Fruit fly (Drosophila melanogaster) whole organism, embryonic: Measurements from ENCODE around the gene CG46412.
A peak's percentile ranks its signal among the peaks of the same experiment; 100 is the strongest.

ENCODE experiments used
- Ada2b ChIP-seq: fragments of 200-800 bp; sonication (Bioruptor generic); IDR thresholded peaks from 2 replicates; pipeline ENCODE4 v1.3.6; 2022; ENCODE audit warnings: missing biosample characterization, missing genetic modification characterization
- Aef1 ChIP-seq: fragments of 200-800 bp; sonication (Bioruptor generic); IDR thresholded peaks from 3 replicates; pipeline ENCODE4 v1.3.6; 2022; ENCODE audit warnings: missing biosample characterization, missing genetic modification characterization
- Atf3 ChIP-seq: fragments of 200-800 bp; sonication (Bioruptor generic); optimal IDR thresholded peaks from 3 replicates; lab custom pipeline; 2016; ENCODE audit warnings: missing biosample characterization, missing genetic modification characterization
- Blimp-1 ChIP-seq: fragments of 200-800 bp; sonication (Bioruptor generic); optimal IDR thresholded peaks from 3 replicates; lab custom pipeline; 2018; ENCODE audit warnings: missing biosample characterization, missing genetic modification characterization, mild to moderate bottlenecking, moderate library complexity, missing genetic modification reagents
- Bteb2 ChIP-seq: fragments of 200-800 bp; sonication (Bioruptor generic); optimal IDR thresholded peaks from 2 replicates; lab custom pipeline; 2016; ENCODE audit warnings: missing biosample characterization, missing genetic modification characterization
- CG10462 ChIP-seq: fragments of 200-800 bp; sonication (Bioruptor generic); optimal IDR thresholded peaks from 2 replicates; lab custom pipeline; 2016; ENCODE audit warnings: missing biosample characterization, missing genetic modification characterization
- CG14860 ChIP-seq: fragments of 200-800 bp; sonication (Bioruptor generic); IDR thresholded peaks from 3 replicates; pipeline ENCODE4 v1.3.6; 2022; ENCODE audit warnings: missing biosample characterization, missing genetic modification characterization; ENCODE audit not compliant: partially characterized antibody
- CG14965 ChIP-seq: fragments of 200-800 bp; sonication (Bioruptor generic); optimal IDR thresholded peaks from 2 replicates; lab custom pipeline; 2016; ENCODE audit warnings: missing biosample characterization, missing genetic modification characterization, borderline replicate concordance
- CG15479 ChIP-seq: fragments of 200-800 bp; sonication (Bioruptor generic); optimal IDR thresholded peaks from 3 replicates; lab custom pipeline; 2019; ENCODE audit warnings: missing biosample characterization, mild to moderate bottlenecking, missing genetic modification characterization, moderate library complexity
- CG16813 ChIP-seq: fragments of 200-800 bp; sonication (Bioruptor generic); IDR thresholded peaks from 3 replicates; pipeline ENCODE4 v1.3.6; 2022; ENCODE audit warnings: missing biosample characterization, missing genetic modification characterization; ENCODE audit not compliant: partially characterized antibody
- CG16815 ChIP-seq: fragments of 200-800 bp; sonication (Bioruptor generic); optimal IDR thresholded peaks from 3 replicates; lab custom pipeline; 2017; ENCODE audit warnings: missing biosample characterization, mild to moderate bottlenecking, missing genetic modification characterization
- CG17328 ChIP-seq: fragments of 200-800 bp; sonication (Bioruptor generic); IDR thresholded peaks from 2 replicates; pipeline ENCODE4 v1.3.6; 2022; ENCODE audit warnings: missing biosample characterization, missing genetic modification characterization
- CG17612 ChIP-seq: fragments of 200-800 bp; sonication (Bioruptor generic); IDR thresholded peaks from 2 replicates; pipeline ENCODE4 v1.3.6; 2022; ENCODE audit warnings: missing biosample characterization, missing genetic modification characterization
- CG1832 ChIP-seq: fragments of 200-800 bp; sonication (Bioruptor generic); optimal IDR thresholded peaks from 2 replicates; lab custom pipeline; 2017; ENCODE audit warnings: missing biosample characterization, mild to moderate bottlenecking, missing genetic modification characterization, inconsistent platforms
- CG30403 ChIP-seq: fragments of 200-800 bp; sonication (Bioruptor generic); optimal IDR thresholded peaks from 3 replicates; lab custom pipeline; 2016; ENCODE audit warnings: missing biosample characterization, missing genetic modification characterization
- CG32532 ChIP-seq: fragments of 200-800 bp; sonication (Bioruptor generic); IDR thresholded peaks from 2 replicates; pipeline ENCODE4 v1.3.6; 2022; ENCODE audit warnings: missing biosample characterization, missing genetic modification characterization
- CG3407 ChIP-seq: fragments of 200-800 bp; sonication (Bioruptor generic); optimal IDR thresholded peaks from 2 replicates; lab custom pipeline; 2018; ENCODE audit warnings: missing biosample characterization, mild to moderate bottlenecking, missing genetic modification characterization
- CG3838 ChIP-seq: fragments of 200-800 bp; sonication (Bioruptor generic); optimal IDR thresholded peaks from 3 replicates; lab custom pipeline; 2016; ENCODE audit warnings: missing biosample characterization, missing genetic modification characterization
- CG6175 ChIP-seq: fragments of 200-800 bp; sonication (Bioruptor generic); IDR thresholded peaks from 3 replicates; pipeline ENCODE4 v1.3.6; 2022; ENCODE audit warnings: missing biosample characterization, missing genetic modification characterization
- CG6791 ChIP-seq: fragments of 200-800 bp; sonication (Bioruptor generic); IDR thresholded peaks from 3 replicates; pipeline ENCODE4 v1.3.6; 2022; ENCODE audit warnings: missing biosample characterization, missing genetic modification characterization; ENCODE audit not compliant: partially characterized antibody
- CG6813 ChIP-seq: fragments of 200-800 bp; sonication (Bioruptor generic); optimal IDR thresholded peaks from 2 replicates; lab custom pipeline; 2017; ENCODE audit warnings: missing biosample characterization, missing genetic modification characterization, mild to moderate bottlenecking, moderate library complexity, missing genetic modification reagents
- CG7745 ChIP-seq: fragments of 200-800 bp; sonication (Bioruptor generic); optimal IDR thresholded peaks from 2 replicates; lab custom pipeline; 2018; ENCODE audit warnings: missing biosample characterization, mild to moderate bottlenecking, missing genetic modification characterization, moderate library complexity
- CG8359 ChIP-seq: fragments of 200-800 bp; sonication (Bioruptor generic); optimal IDR thresholded peaks from 2 replicates; lab custom pipeline; 2017; ENCODE audit warnings: missing biosample characterization, mild to moderate bottlenecking, missing genetic modification characterization, borderline replicate concordance
- CG8388 ChIP-seq: fragments of 200-800 bp; sonication (Bioruptor generic); optimal IDR thresholded peaks from 2 replicates; lab custom pipeline; 2019; ENCODE audit warnings: missing biosample characterization, mild to moderate bottlenecking, missing genetic modification characterization, moderate library complexity
- CG8924 ChIP-seq: fragments of 200-800 bp; optimal IDR thresholded peaks from 3 replicates; lab custom pipeline; 2019; ENCODE audit warnings: missing biosample characterization, mild to moderate bottlenecking, missing genetic modification characterization, moderate library complexity
- CG8944 ChIP-seq: fragments of 200-800 bp; sonication (Bioruptor generic); optimal IDR thresholded peaks from 3 replicates; lab custom pipeline; 2016; ENCODE audit warnings: missing biosample characterization, missing genetic modification characterization
- H15 ChIP-seq: fragments of 200-800 bp; sonication (Bioruptor generic); IDR thresholded peaks from 3 replicates; pipeline ENCODE4 v1.3.6; 2022; ENCODE audit warnings: missing biosample characterization, missing genetic modification characterization
- Hand ChIP-seq: fragments of 200-800 bp; sonication (Bioruptor generic); optimal IDR thresholded peaks from 2 replicates; lab custom pipeline; 2017; ENCODE audit warnings: mild to moderate bottlenecking, missing biosample characterization, missing genetic modification reagents, missing genetic modification characterization
- Hsf ChIP-seq: fragments of 200-800 bp; sonication (Bioruptor generic); optimal IDR thresholded peaks from 3 replicates; lab custom pipeline; 2016; ENCODE audit warnings: missing biosample characterization, missing genetic modification characterization
- Lim3 ChIP-seq: fragments of 200-800 bp; sonication (Bioruptor generic); IDR thresholded peaks from 2 replicates; pipeline ENCODE4 v1.3.6; 2022; ENCODE audit warnings: missing biosample characterization, missing genetic modification characterization
- Lpt ChIP-seq: fragments of >200 bp; optimal IDR thresholded peaks from 2 replicates; lab custom pipeline; 2018; ENCODE audit warnings: missing biosample characterization, missing genetic modification characterization
- Mrtf ChIP-seq: fragments of 200-800 bp; sonication (Bioruptor generic); IDR thresholded peaks from 3 replicates; pipeline ENCODE4 v1.3.6; 2022; ENCODE audit warnings: missing biosample characterization, missing genetic modification characterization
- Six4 ChIP-seq: fragments of 200-800 bp; sonication (Bioruptor generic); optimal IDR thresholded peaks from 2 replicates; lab custom pipeline; 2016; ENCODE audit warnings: missing biosample characterization, missing genetic modification characterization
- Stat92E ChIP-seq, 3 experiments: fragments of >200 bp in 2 of 3; fragments of 200-800 bp in 1 of 3; sonication (Bioruptor generic) in 1 of 3; optimal IDR thresholded peaks; 2 replicates each; lab custom pipeline; 2017 to 2019; ENCODE audit warnings: missing biosample characterization in 3 of 3, missing genetic modification characterization in 3 of 3, mild to moderate bottlenecking in 1 of 3, moderate library complexity in 1 of 3
- Tbp ChIP-seq: fragments of >200 bp; optimal IDR thresholded peaks from 2 replicates; lab custom pipeline; 2018; ENCODE audit warnings: missing biosample characterization, missing genetic modification characterization
- al ChIP-seq: fragments of 200-800 bp; sonication (Bioruptor generic); IDR thresholded peaks from 2 replicates; pipeline ENCODE4 v1.3.6; 2022; ENCODE audit warnings: missing biosample characterization, missing genetic modification characterization
- amos ChIP-seq: fragments of 200-800 bp; sonication (Bioruptor generic); IDR thresholded peaks from 2 replicates; pipeline ENCODE4 v1.3.6; 2022; ENCODE audit warnings: missing biosample characterization, missing genetic modification characterization; ENCODE audit not compliant: partially characterized antibody
- ash1 ChIP-seq: fragments of 200-800 bp; sonication (Bioruptor generic); optimal IDR thresholded peaks from 2 replicates; lab custom pipeline; 2018; ENCODE audit warnings: missing biosample characterization, mild to moderate bottlenecking, missing genetic modification characterization
- bcd ChIP-seq: fragments of 200-800 bp; sonication (Bioruptor generic); optimal IDR thresholded peaks from 2 replicates; lab custom pipeline; 2017; ENCODE audit warnings: missing biosample characterization, mild to moderate bottlenecking, missing genetic modification characterization
- ewg ChIP-seq: fragments of 200-800 bp; sonication (Bioruptor generic); optimal IDR thresholded peaks from 3 replicates; lab custom pipeline; 2017; ENCODE audit warnings: mild to moderate bottlenecking, missing biosample characterization, missing genetic modification reagents, missing genetic modification characterization
- kay ChIP-seq: fragments of 200-800 bp; sonication (Bioruptor generic); optimal IDR thresholded peaks from 2 replicates; lab custom pipeline; 2016; ENCODE audit warnings: missing biosample characterization, missing genetic modification characterization
- lmd ChIP-seq: fragments of 200-800 bp; sonication (Bioruptor generic); IDR thresholded peaks from 2 replicates; pipeline ENCODE4 v1.3.6; 2022; ENCODE audit warnings: missing biosample characterization, missing genetic modification characterization
- pnt ChIP-seq: fragments of 200-800 bp; sonication (Bioruptor generic); optimal IDR thresholded peaks from 3 replicates; lab custom pipeline; 2016; ENCODE audit warnings: missing biosample characterization, missing genetic modification characterization
- pros ChIP-seq: fragments of 200-800 bp; sonication (Bioruptor generic); optimal IDR thresholded peaks from 3 replicates; lab custom pipeline; 2019; ENCODE audit warnings: missing biosample characterization, mild to moderate bottlenecking, missing genetic modification characterization, moderate library complexity
- repo ChIP-seq: fragments of 200-800 bp; sonication (Bioruptor generic); optimal IDR thresholded peaks from 2 replicates; lab custom pipeline; 2016; ENCODE audit warnings: missing biosample characterization, missing genetic modification characterization
- rib ChIP-seq: fragments of 200-800 bp; sonication (Bioruptor generic); IDR thresholded peaks from 2 replicates; pipeline ENCODE4 v1.3.6; 2022; ENCODE audit warnings: missing biosample characterization, missing genetic modification characterization
- ro ChIP-seq: fragments of 200-800 bp; sonication (Bioruptor generic); IDR thresholded peaks from 2 replicates; pipeline ENCODE4 v1.3.6; 2022; ENCODE audit warnings: missing biosample characterization, missing genetic modification characterization
- ssp ChIP-seq: fragments of 200-800 bp; sonication (Bioruptor generic); IDR thresholded peaks from 2 replicates; pipeline ENCODE4 v1.3.6; 2022; ENCODE audit warnings: missing biosample characterization, missing genetic modification characterization
- tio ChIP-seq: fragments of 200-800 bp; sonication (Bioruptor generic); optimal IDR thresholded peaks from 2 replicates; lab custom pipeline; 2017; ENCODE audit warnings: missing biosample characterization, missing genetic modification characterization, inconsistent platforms
- wor ChIP-seq: fragments of 200-800 bp; sonication (Bioruptor generic); IDR thresholded peaks from 2 replicates; pipeline ENCODE4 v1.3.6; 2022; ENCODE audit warnings: missing biosample characterization, missing genetic modification characterization
- zf30C ChIP-seq: fragments of 200-800 bp; sonication (Bioruptor generic); optimal IDR thresholded peaks from 3 replicates; lab custom pipeline; 2018; ENCODE audit warnings: missing biosample characterization, mild to moderate bottlenecking, missing genetic modification characterization
- zfh1 ChIP-seq: fragments of 200-800 bp; sonication (Bioruptor generic); IDR thresholded peaks from 3 replicates; pipeline ENCODE4 v1.3.6; 2022; ENCODE audit warnings: missing biosample characterization, missing genetic modification characterization

CG46412 gene

DNA sequence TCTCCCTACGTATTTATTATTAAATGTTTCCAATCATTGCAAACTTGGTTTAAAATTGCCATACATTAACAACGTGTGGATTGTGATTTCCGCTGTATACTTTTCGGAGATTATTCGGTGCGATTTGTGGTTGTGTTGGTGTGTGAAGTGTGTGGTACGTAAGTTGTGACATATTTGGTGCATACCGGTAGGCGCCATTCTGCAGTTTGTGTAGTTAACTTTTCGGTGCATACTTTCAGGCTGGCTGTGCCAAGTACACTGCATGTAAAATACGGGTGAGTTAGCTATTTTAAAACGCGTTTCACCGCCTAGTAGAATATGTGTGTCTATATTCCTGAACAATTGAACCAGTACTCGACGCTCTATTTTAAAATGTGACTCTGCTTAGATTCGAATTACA is 40.6 kb downstream of the CG46412 start (continued):
- TF ChIP-seq bcd (GFP tag; lab: Kevin White, UChicago) (no peak), H15 (GFP tag; lab: Robert Waterston, UW) (no peak), CG16813 (GFP tag; lab: Robert Waterston, UW) (peak; percentile 15; the same call in 1 of the 3 replicates), CG6791 (GFP tag; lab: Robert Waterston, UW) (no peak), Six4 (GFP tag; lab: Kevin White, UChicago) (no peak), CG8388 (GFP tag; lab: Kevin White, UChicago) (no peak), Stat92E (GFP tag; optimal IDR thresholded peaks at IDR 0.05; lab: Kevin White, UChicago) (peak in 1 of 3 experiments; percentile 22), Hand (GFP tag; lab: Kevin White, UChicago) (no peak), CG6175 (GFP tag; lab: Robert Waterston, UW) (no peak), CG7745 (tag; lab: Kevin White, UChicago) (no peak), CG10462 (GFP tag; lab: Kevin White, UChicago) (no peak), Aef1 (no peak), Ada2b (no peak), CG17328 (GFP tag; lab: Robert Waterston, UW) (no peak), Lpt (GFP tag; lab: Kevin White, UChicago) (no peak), kay (no peak), lmd (GFP tag; lab: Robert Waterston, UW) (no peak), amos (GFP tag; lab: Robert Waterston, UW) (no peak; the same call in 1 of the 2 replicates), CG30403 (no peak), zf30C (GFP tag; lab: Kevin White, UChicago) (peak; percentile 49), CG14860 (no peak), CG6813 (no peak), CG1832 (no peak), CG3407 (GFP tag; lab: Kevin White, UChicago) (no peak), zfh1 (GFP tag; lab: Robert Waterston, UW) (no peak), Blimp-1 (no peak), Bteb2 (GFP tag; lab: Kevin White, UChicago) (no peak), CG32532 (GFP tag; lab: Robert Waterston, UW) (no peak), CG3838 (GFP tag; lab: Kevin White, UChicago) (no peak), tio (no peak), pros (GFP tag; lab: Kevin White, UChicago) (no peak), Lim3 (GFP tag; lab: Robert Waterston, UW) (no peak), CG8924 (tag; lab: Kevin White, UChicago) (no peak), al (GFP tag; lab: Robert Waterston, UW) (no peak), repo (GFP tag; lab: Kevin White, UChicago) (no peak), ash1 (no peak), CG8944 (GFP tag; lab: Kevin White, UChicago) (no peak), ewg (GFP tag; lab: Kevin White, UChicago) (no peak), rib (no peak), Atf3 (GFP tag; lab: Kevin White, UChicago) (no peak), Hsf (GFP tag; lab: Kevin White, UChicago) (no peak), Mrtf (GFP tag; lab: Robert Waterston, UW) (no peak), CG15479 (GFP tag; lab: Kevin White, UChicago) (no peak), wor (GFP tag; lab: Robert Waterston, UW) (no peak), Tbp (GFP tag; lab: Kevin White, UChicago) (no peak), CG8359 (GFP tag; lab: Kevin White, UChicago) (no peak), ro (no peak), CG17612 (no peak), CG14965 (GFP tag; lab: Kevin White, UChicago) (no peak), pnt (GFP tag; lab: Kevin White, UChicago) (no peak), ssp (GFP tag; lab: Robert Waterston, UW) (no peak), CG16815 (no peak)
